Worm (Caenorhabditis elegans): ENCODE measurements around the gene C48B4.11.

Gene C48B4.11

ce11 chrIII:9582240-9582639, 16.3 kb upstream of the C48B4.11 start, which contains the start of gene C48B4.3 (continued):
- TF ChIP-seq unc-130 (GFP tag; optimal IDR thresholded peaks at IDR 0.05) (no peak), F49E8.2 (tag; optimal IDR thresholded peaks at IDR 0.05; ENCODE audit: borderline replicate concordance) (no peak), D1046.2 (GFP tag; IDR thresholded peaks at IDR 0.05) (no peak), pqm-1 (tag; optimal IDR thresholded peaks at IDR 0.05) (peak; percentile 4), Y75B8A.6 (GFP tag; IDR thresholded peaks at IDR 0.05) (no peak), spr-3 (GFP tag; optimal IDR thresholded peaks at IDR 0.05) (no peak), tra-1 (GFP tag; IDR thresholded peaks at IDR 0.05) (no peak), mes-2 (tag; optimal IDR thresholded peaks at IDR 0.05; ENCODE audit: poor library complexity, severe bottlenecking) (no peak), ztf-7 (tag; optimal IDR thresholded peaks at IDR 0.05) (no peak), nhr-237 (tag; optimal IDR thresholded peaks at IDR 0.05) (no peak), lir-3 (tag; optimal IDR thresholded peaks at IDR 0.05) (no peak), php-3 (GFP tag; IDR thresholded peaks at IDR 0.05) (peak; percentile 74), snpc-4 (tag; optimal IDR thresholded peaks at IDR 0.05) (no peak), ceh-82 (tag; optimal IDR thresholded peaks at IDR 0.05) (no peak), nhr-77 (tag; optimal IDR thresholded peaks at IDR 0.05) (peak; percentile 21), hlh-11 (tag; optimal IDR thresholded peaks at IDR 0.05) (peak; percentile 14), set-16 (GFP tag; IDR thresholded peaks at IDR 0.05) (no peak), sdz-12 (GFP tag; optimal IDR thresholded peaks at IDR 0.05) (no peak), mxl-3 (GFP tag; optimal IDR thresholded peaks at IDR 0.05) (no peak), lin-38 (GFP tag; IDR thresholded peaks at IDR 0.05) (no peak), lsy-2 (tag; optimal IDR thresholded peaks at IDR 0.05) (no peak), pha-4 (GFP tag; IDR thresholded peaks at IDR 0.05) (no peak), pha-4 (tag; optimal IDR thresholded peaks at IDR 0.05) (no peak), dmd-9 (GFP tag; IDR thresholded peaks at IDR 0.05) (no peak), tag-97 (GFP tag; IDR thresholded peaks at IDR 0.05) (no peak), nhr-76 (tag; optimal IDR thresholded peaks at IDR 0.05) (no peak), ceh-44 (GFP tag; IDR thresholded peaks at IDR 0.05) (no peak)

DNA sequence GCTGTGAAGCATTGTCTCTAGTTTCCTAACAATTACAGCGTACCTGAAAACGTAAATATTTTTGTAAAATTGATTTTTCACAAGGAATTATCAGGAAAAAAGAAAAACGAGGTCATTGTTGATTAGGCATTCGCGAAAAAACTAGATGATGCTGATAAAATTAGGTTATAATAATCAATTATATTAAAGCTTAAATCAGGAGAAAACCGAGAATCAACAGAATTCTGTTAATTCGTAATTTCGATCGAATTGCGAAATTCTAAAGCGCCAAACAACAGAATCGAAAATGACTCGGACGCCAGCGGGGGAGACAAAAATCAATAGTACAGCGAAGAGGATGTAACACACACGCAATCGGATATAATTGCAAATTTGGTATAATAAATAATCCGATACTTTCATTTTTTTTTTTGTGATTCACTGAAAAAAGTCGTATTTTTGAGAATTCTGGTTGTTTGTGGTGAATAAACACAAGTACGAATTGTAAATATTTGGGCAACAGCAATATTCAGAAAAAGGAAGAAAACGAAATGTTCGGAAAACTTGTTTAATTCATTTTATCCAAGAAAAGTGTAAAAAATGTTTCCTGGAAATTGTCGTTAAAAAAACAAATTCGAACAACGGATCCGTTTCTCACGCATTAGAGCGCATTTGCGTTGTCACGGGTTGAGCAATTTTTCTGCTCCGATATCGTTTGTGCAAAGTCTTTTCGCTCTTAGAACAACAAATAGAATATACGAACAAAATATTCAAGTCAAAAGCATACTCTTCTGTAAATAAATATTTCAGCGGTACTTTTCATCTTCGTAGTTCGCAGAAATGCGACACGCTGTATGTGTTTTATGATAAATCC, 14.3 kb upstream of the C48B4.11 start, which contains the start of gene ced-7:
TSS of gene ced-7 (minus strand) at position 51 of the 853 bp plus-strand sequence.
- TF ChIP-seq ces-1 (GFP tag; optimal IDR thresholded peaks at IDR 0.05) (no peak), lin-38 (GFP tag; IDR thresholded peaks at IDR 0.05) (peak; percentile 49), T20F7.1 (GFP tag; optimal IDR thresholded peaks at IDR 0.05) (no peak), ceh-82 (tag; optimal IDR thresholded peaks at IDR 0.05) (no peak), hlh-30 (tag; optimal IDR thresholded peaks at IDR 0.05; ENCODE audit: insufficient read depth) (peak; percentile 87), F44E2.7 (GFP tag; IDR thresholded peaks at IDR 0.05) (no peak), nhr-111 (GFP tag; optimal IDR thresholded peaks at IDR 0.05) (no peak), nhr-42 (GFP tag; IDR thresholded peaks at IDR 0.05) (no peak), gei-8 (GFP tag; optimal IDR thresholded peaks at IDR 0.05) (no peak), lsy-2 (tag; optimal IDR thresholded peaks at IDR 0.05) (peak in 1 of 2 experiments; percentile 28), unc-62 (GFP tag; optimal IDR thresholded peaks at IDR 0.05 in 1 of 2) (peak in 1 of 2 experiments; percentile 45), unc-62 (tag; optimal IDR thresholded peaks at IDR 0.05) (no peak), lir-3 (tag; optimal IDR thresholded peaks at IDR 0.05) (no peak), daf-16 (GFP tag; optimal IDR thresholded peaks at IDR 0.05) (no peak), daf-16 (tag; optimal IDR thresholded peaks at IDR 0.05) (peak; percentile 77)

DNA sequence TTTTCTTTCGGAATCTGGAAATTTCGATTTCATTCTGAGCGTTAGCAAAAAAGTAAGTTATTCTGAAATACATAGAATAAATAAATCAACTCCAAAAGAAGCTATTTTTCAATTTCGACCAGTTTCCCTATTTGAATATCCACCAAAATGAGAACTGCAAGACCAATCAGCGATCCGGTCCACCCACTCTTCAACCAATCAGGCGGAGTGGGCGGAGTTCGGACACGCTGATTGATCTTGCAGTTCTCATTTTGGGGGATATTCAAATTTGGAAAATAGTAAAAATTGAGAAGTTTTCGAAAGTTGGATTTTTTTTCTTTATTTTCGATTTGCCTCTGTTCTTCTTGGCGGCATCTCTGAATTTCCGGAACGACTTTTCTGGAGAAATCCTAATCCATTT, 5.0 kb upstream of the C48B4.11 start:
- TF ChIP-seq mes-2 (tag; optimal IDR thresholded peaks at IDR 0.05; ENCODE audit: poor library complexity, severe bottlenecking) (peak; percentile 13), egl-27 (tag; optimal IDR thresholded peaks at IDR 0.05) (no peak), zag-1 (tag; optimal IDR thresholded peaks at IDR 0.05) (no peak), Y75B8A.6 (GFP tag; IDR thresholded peaks at IDR 0.05) (no peak), dmd-8 (GFP tag; IDR thresholded peaks at IDR 0.05) (no peak), zfp-3 (GFP tag; conservative IDR thresholded peaks at IDR 0.05) (no peak), nhr-102 (tag; optimal IDR thresholded peaks at IDR 0.05) (no peak), lin-39 (tag; optimal IDR thresholded peaks at IDR 0.05) (no peak), F37D6.2 (tag; optimal IDR thresholded peaks at IDR 0.05) (no peak), lsy-2 (tag; optimal IDR thresholded peaks at IDR 0.05) (peak in 1 of 2 experiments; percentile 54), T26A8.4 (GFP tag; IDR thresholded peaks at IDR 0.05) (peak; percentile 21; the same call in 1 of the 2 replicates), dpl-1 (GFP tag; optimal IDR thresholded peaks at IDR 0.05) (peak; percentile 85), mxl-2 (GFP tag; conservative IDR thresholded peaks at IDR 0.05) (no peak), nhr-10 (tag; optimal IDR thresholded peaks at IDR 0.05) (no peak), set-16 (GFP tag; IDR thresholded peaks at IDR 0.05) (no peak), lin-38 (GFP tag; IDR thresholded peaks at IDR 0.05) (peak; percentile 42; the same call in 1 of the 2 replicates)

All from whole organism, L4 larva.